Fruit fly (Drosophila melanogaster): ENCODE measurements around the gene Peritrophin-15b.
A peak's percentile ranks its signal among the peaks of the same experiment; 100 is the strongest.

The Peritrophin-15b gene

dm6 chr2L:8372248-8372647 lies 22.5 kb downstream of the Peritrophin-15b start (continued):
- TF ChIP-seq dmrt99B (tag; optimal IDR thresholded peaks at IDR 0.05) (no peak), CG9876 (GFP tag; optimal IDR thresholded peaks at IDR 0.05) (no peak), wdn (GFP tag; IDR thresholded peaks at IDR 0.05) (no peak), Fer3 (tag; optimal IDR thresholded peaks at IDR 0.05) (no peak), Lhr (GFP tag; optimal IDR thresholded peaks at IDR 0.05) (no peak), sug (tag; optimal IDR thresholded peaks at IDR 0.05) (peak; percentile 23), CG4404 (GFP tag; IDR thresholded peaks at IDR 0.05) (no peak), exex (tag; optimal IDR thresholded peaks at IDR 0.05) (peak; percentile 83), hth (optimal IDR thresholded peaks at IDR 0.05) (no peak), dysf (GFP tag; IDR thresholded peaks at IDR 0.05) (no peak), Doc3 (GFP tag; IDR thresholded peaks at IDR 0.05; ENCODE audit: partially characterized antibody) (no peak), chinmo (GFP tag; IDR thresholded peaks at IDR 0.05; ENCODE audit: partially characterized antibody) (no peak), sqz (GFP tag; optimal IDR thresholded peaks at IDR 0.05) (no peak), pzg (GFP tag; optimal IDR thresholded peaks at IDR 0.05) (no peak)

DNA sequence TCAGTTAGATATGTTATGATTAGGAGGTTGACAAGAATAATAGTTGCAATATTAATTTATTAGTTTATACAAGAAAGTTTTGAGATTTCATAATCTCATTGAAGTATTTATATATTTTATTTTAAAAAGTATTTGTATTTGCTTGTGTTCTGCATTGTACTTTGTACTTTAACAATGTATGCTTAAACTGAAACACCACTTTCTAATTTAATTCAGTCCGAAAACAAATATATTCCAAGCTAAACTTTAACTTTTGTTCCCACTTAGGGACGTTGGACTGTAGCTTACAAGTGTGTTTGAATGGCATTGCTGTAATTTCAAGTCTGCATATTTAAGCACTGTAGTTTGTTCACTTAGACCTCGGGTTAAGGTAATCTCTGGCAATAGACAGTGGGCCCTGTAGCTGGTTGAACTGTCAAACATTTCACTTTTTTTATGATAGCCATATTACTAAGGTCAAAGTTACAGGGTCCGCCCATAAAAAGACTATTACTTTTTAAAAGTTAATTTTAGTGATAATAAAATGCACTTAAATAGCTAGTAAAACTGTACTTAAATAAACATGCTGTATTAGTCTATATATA lies 23.3 kb downstream of the Peritrophin-15b start:
- no peak for TF ChIP-seq tin (GFP tag; optimal IDR thresholded peaks at IDR 0.05)
- TF ChIP-seq CG2712 (tag; optimal IDR thresholded peaks at IDR 0.05): peak; percentile 29
- TF ChIP-seq crc (GFP tag; optimal IDR thresholded peaks at IDR 0.05): no peak
- TF ChIP-seq Lim3 (GFP tag; IDR thresholded peaks at IDR 0.05): no peak
- peak; percentile 54 for TF ChIP-seq dmrt99B (tag; optimal IDR thresholded peaks at IDR 0.05)
- no peak for TF ChIP-seq fd102C (GFP tag; optimal IDR thresholded peaks at IDR 0.05)
- TF ChIP-seq TFAM (GFP tag; optimal IDR thresholded peaks at IDR 0.05): no peak
- no peak for TF ChIP-seq CG12071 (GFP tag; optimal IDR thresholded peaks at IDR 0.05)
- TF ChIP-seq CG13894 (tag; optimal IDR thresholded peaks at IDR 0.05): no peak
- TF ChIP-seq CG6654 (GFP tag; optimal IDR thresholded peaks at IDR 0.05): no peak
- peak; percentile 10 for TF ChIP-seq CoRest (tag; optimal IDR thresholded peaks at IDR 0.05)
- TF ChIP-seq CG2875 (GFP tag; optimal IDR thresholded peaks at IDR 0.05): no peak
- no peak for TF ChIP-seq sob (GFP tag; IDR thresholded peaks at IDR 0.05)
- peak; percentile 6 for TF ChIP-seq CG18599 (GFP tag; optimal IDR thresholded peaks at IDR 0.05)
- TF ChIP-seq CG16863 (GFP tag; optimal IDR thresholded peaks at IDR 0.05): no peak
- no peak for TF ChIP-seq sens-2 (GFP tag; IDR thresholded peaks at IDR 0.05)
- no peak for TF ChIP-seq abd-A (tag; optimal IDR thresholded peaks at IDR 0.05)
- no peak for TF ChIP-seq CG1529 (GFP tag; optimal IDR thresholded peaks at IDR 0.05)
- no peak for TF ChIP-seq Ets97D (GFP tag; optimal IDR thresholded peaks at IDR 0.05)
- no peak for TF ChIP-seq grn (GFP tag; optimal IDR thresholded peaks at IDR 0.05)
- TF ChIP-seq CG7357 (GFP tag; IDR thresholded peaks at IDR 0.05): no peak
- no peak for TF ChIP-seq CG15073 (GFP tag; optimal IDR thresholded peaks at IDR 0.05)
- no peak for TF ChIP-seq CG9817 (tag; optimal IDR thresholded peaks at IDR 0.05)
- TF ChIP-seq twi (tag; optimal IDR thresholded peaks at IDR 0.05): no peak
- TF ChIP-seq CG2116 (GFP tag; optimal IDR thresholded peaks at IDR 0.05): no peak
- peak; percentile 23 for TF ChIP-seq CG12659 (GFP tag; optimal IDR thresholded peaks at IDR 0.05)
- no peak for TF ChIP-seq mam (GFP tag; optimal IDR thresholded peaks at IDR 0.05)
- TF ChIP-seq CG11560 (tag; IDR thresholded peaks at IDR 0.05): no peak
- TF ChIP-seq seq (GFP tag; IDR thresholded peaks at IDR 0.05): no peak
- peak; percentile 42 for TF ChIP-seq gem (tag; optimal IDR thresholded peaks at IDR 0.05)
- no peak for TF ChIP-seq CG2129 (GFP tag; IDR thresholded peaks at IDR 0.05; ENCODE audit: partially characterized antibody)
- TF ChIP-seq Oaz (GFP tag; IDR thresholded peaks at IDR 0.05): no peak
- TF ChIP-seq CG6272 (GFP tag; IDR thresholded peaks at IDR 0.05): no peak
- no peak for TF ChIP-seq CG11085 (GFP tag; IDR thresholded peaks at IDR 0.05)
- no peak for TF ChIP-seq sd (tag; optimal IDR thresholded peaks at IDR 0.05)
- TF ChIP-seq CG33557 (GFP tag; optimal IDR thresholded peaks at IDR 0.05): no peak
- TF ChIP-seq Ravus (GFP tag; IDR thresholded peaks at IDR 0.05): no peak
